Fruit fly (Drosophila melanogaster) whole organism, embryonic: ENCODE data around the gene Or22c.

Source experiments
- CG10959 ChIP-seq: fragments of 200-800 bp; sonication (Bioruptor generic); IDR thresholded peaks from 2 replicates; pipeline ENCODE4 v1.3.6; 2022; ENCODE audit warnings: missing biosample characterization, missing genetic modification characterization
- CG11398 ChIP-seq: fragments of 200-800 bp; sonication (Bioruptor generic); optimal IDR thresholded peaks from 2 replicates; lab custom pipeline; 2016; ENCODE audit warnings: missing biosample characterization, missing genetic modification characterization
- CG12391 ChIP-seq: fragments of 200-800 bp; sonication (Bioruptor generic); optimal IDR thresholded peaks from 3 replicates; lab custom pipeline; 2018; ENCODE audit warnings: missing biosample characterization, mild to moderate bottlenecking, missing genetic modification characterization, moderate library complexity
- CG12769 ChIP-seq: fragments of 200-800 bp; sonication (Bioruptor generic); optimal IDR thresholded peaks from 2 replicates; lab custom pipeline; 2019; ENCODE audit warnings: missing biosample characterization, mild to moderate bottlenecking, missing genetic modification characterization, moderate library complexity
- CG14050 ChIP-seq: fragments of 200-800 bp; sonication (Bioruptor generic); IDR thresholded peaks from 3 replicates; pipeline ENCODE4 v1.3.6; 2022; ENCODE audit warnings: missing biosample characterization, missing genetic modification characterization
- CG14667 ChIP-seq: fragments of 200-800 bp; sonication (Bioruptor generic); IDR thresholded peaks from 2 replicates; pipeline ENCODE4 v1.3.6; 2022; ENCODE audit warnings: missing biosample characterization, missing genetic modification characterization
- CG14860 ChIP-seq: fragments of 200-800 bp; sonication (Bioruptor generic); IDR thresholded peaks from 3 replicates; pipeline ENCODE4 v1.3.6; 2022; ENCODE audit warnings: missing biosample characterization, missing genetic modification characterization; ENCODE audit not compliant: partially characterized antibody
- CG15269 ChIP-seq: fragments of 200-800 bp; sonication (Bioruptor generic); optimal IDR thresholded peaks from 2 replicates; lab custom pipeline; 2018; ENCODE audit warnings: missing biosample characterization, mild to moderate bottlenecking, missing genetic modification characterization, moderate library complexity
- CG15696 ChIP-seq: fragments of 200-800 bp; sonication (Bioruptor generic); optimal IDR thresholded peaks from 2 replicates; lab custom pipeline; 2019; ENCODE audit warnings: missing biosample characterization, mild to moderate bottlenecking, missing genetic modification characterization, moderate library complexity
- CG17359 ChIP-seq: fragments of 200-800 bp; sonication (Bioruptor generic); optimal IDR thresholded peaks from 3 replicates; lab custom pipeline; 2018; ENCODE audit warnings: missing biosample characterization, mild to moderate bottlenecking, missing genetic modification characterization, moderate library complexity
- CG17385 ChIP-seq: fragments of 200-800 bp; sonication (Bioruptor generic); optimal IDR thresholded peaks from 3 replicates; lab custom pipeline; 2018; ENCODE audit warnings: missing biosample characterization, mild to moderate bottlenecking, missing genetic modification characterization
- CG17612 ChIP-seq: fragments of 200-800 bp; sonication (Bioruptor generic); IDR thresholded peaks from 2 replicates; pipeline ENCODE4 v1.3.6; 2022; ENCODE audit warnings: missing biosample characterization, missing genetic modification characterization
- CG18599 ChIP-seq: fragments of 200-800 bp; sonication (Bioruptor generic); optimal IDR thresholded peaks from 3 replicates; lab custom pipeline; 2017; ENCODE audit warnings: missing biosample characterization, missing genetic modification characterization, mild to moderate bottlenecking, moderate library complexity, missing genetic modification reagents
- CG2116 ChIP-seq: fragments of 200-800 bp; sonication (Bioruptor generic); optimal IDR thresholded peaks from 3 replicates; lab custom pipeline; 2018; ENCODE audit warnings: missing biosample characterization, mild to moderate bottlenecking, missing genetic modification characterization
- CG2678 ChIP-seq: fragments of 200-800 bp; sonication (Bioruptor generic); optimal IDR thresholded peaks from 3 replicates; lab custom pipeline; 2019; ENCODE audit warnings: missing biosample characterization, mild to moderate bottlenecking, missing genetic modification characterization, moderate library complexity
- CG3065 ChIP-seq: fragments of 200-800 bp; sonication (Bioruptor generic); optimal IDR thresholded peaks from 2 replicates; lab custom pipeline; 2016; ENCODE audit warnings: missing biosample characterization, missing genetic modification characterization
- CG34224 ChIP-seq: fragments of 200-800 bp; sonication (Bioruptor generic); IDR thresholded peaks from 3 replicates; pipeline ENCODE4 v1.3.6; 2022; ENCODE audit warnings: missing biosample characterization, missing genetic modification characterization; ENCODE audit not compliant: partially characterized antibody
- CG3995 ChIP-seq: fragments of 200-800 bp; sonication (Bioruptor generic); optimal IDR thresholded peaks from 3 replicates; lab custom pipeline; 2016; ENCODE audit warnings: missing biosample characterization, missing genetic modification characterization
- CG4328 ChIP-seq: fragments of 200-800 bp; sonication (Bioruptor generic); optimal IDR thresholded peaks from 3 replicates; lab custom pipeline; 2017; ENCODE audit warnings: missing biosample characterization, missing genetic modification reagents, missing genetic modification characterization
- CG9932 ChIP-seq: fragments of 200-800 bp; sonication (Bioruptor generic); IDR thresholded peaks from 2 replicates; pipeline ENCODE4 v1.3.6; 2022; ENCODE audit warnings: missing biosample characterization, missing genetic modification characterization
- Dip2 ChIP-seq: fragments of 200-800 bp; sonication (Bioruptor generic); IDR thresholded peaks from 2 replicates; pipeline ENCODE4 v1.3.6; 2022; ENCODE audit warnings: missing biosample characterization, missing genetic modification characterization
- Drgx ChIP-seq: fragments of 200-800 bp; sonication (Bioruptor generic); IDR thresholded peaks from 2 replicates; pipeline ENCODE4 v1.3.6; 2022; ENCODE audit warnings: missing biosample characterization, missing genetic modification characterization
- Fer1 ChIP-seq: fragments of 200-800 bp; sonication (Bioruptor generic); optimal IDR thresholded peaks from 2 replicates; lab custom pipeline; 2017; ENCODE audit warnings: missing biosample characterization, mild to moderate bottlenecking, missing genetic modification characterization
- Lim3 ChIP-seq: fragments of 200-800 bp; sonication (Bioruptor generic); IDR thresholded peaks from 2 replicates; pipeline ENCODE4 v1.3.6; 2022; ENCODE audit warnings: missing biosample characterization, missing genetic modification characterization
- Med ChIP-seq: fragments of 200-800 bp; sonication (Bioruptor generic); peaks from one replicate; lab custom pipeline; 2016; ENCODE audit warnings: missing biosample characterization, missing genetic modification characterization, mild to moderate bottlenecking, inconsistent platforms, moderate library complexity
- Myb ChIP-seq: fragments of 200-800 bp; sonication (Bioruptor generic); optimal IDR thresholded peaks from 2 replicates; lab custom pipeline; 2016; ENCODE audit warnings: missing biosample characterization, missing genetic modification characterization
- NC2α ChIP-seq: fragments of 200-800 bp; sonication (Bioruptor generic); optimal IDR thresholded peaks from 2 replicates; lab custom pipeline; 2016; ENCODE audit warnings: missing biosample characterization, missing genetic modification characterization
- Pdp1 ChIP-seq, 2 experiments: fragments of 200-800 bp; sonication (Bioruptor generic); optimal IDR thresholded peaks; 3 replicates each; lab custom pipeline; 2016; ENCODE audit warnings: missing biosample characterization in 2 of 2, missing genetic modification characterization in 2 of 2, mild to moderate bottlenecking in 1 of 2, moderate library complexity in 1 of 2
- Stat92E ChIP-seq, 3 experiments: fragments of >200 bp in 2 of 3; fragments of 200-800 bp in 1 of 3; sonication (Bioruptor generic) in 1 of 3; optimal IDR thresholded peaks; 2 replicates each; lab custom pipeline; 2017 to 2019; ENCODE audit warnings: missing biosample characterization in 3 of 3, missing genetic modification characterization in 3 of 3, mild to moderate bottlenecking in 1 of 3, moderate library complexity in 1 of 3
- bbx ChIP-seq: fragments of 200-800 bp; sonication (Bioruptor generic); IDR thresholded peaks from 2 replicates; pipeline ENCODE4 v1.3.6; 2022; ENCODE audit warnings: missing biosample characterization, missing genetic modification characterization; ENCODE audit not compliant: partially characterized antibody
- ci ChIP-seq: fragments of 200-800 bp; sonication (Bioruptor generic); IDR thresholded peaks from 3 replicates; pipeline ENCODE4 v1.3.6; 2022; ENCODE audit warnings: missing biosample characterization, missing genetic modification characterization
- dan ChIP-seq: fragments of 200-800 bp; sonication (Bioruptor generic); IDR thresholded peaks from 2 replicates; pipeline ENCODE4 v1.3.6; 2022; ENCODE audit warnings: missing biosample characterization, missing genetic modification characterization
- fd102C ChIP-seq: fragments of 200-800 bp; sonication (Bioruptor generic); optimal IDR thresholded peaks from 2 replicates; lab custom pipeline; 2018; ENCODE audit warnings: missing biosample characterization, mild to moderate bottlenecking, missing genetic modification characterization, moderate library complexity
- fd64A ChIP-seq: fragments of 200-800 bp; sonication (Bioruptor generic); optimal IDR thresholded peaks from 3 replicates; lab custom pipeline; 2018; ENCODE audit warnings: missing biosample characterization, mild to moderate bottlenecking, missing genetic modification characterization
- fu2 ChIP-seq: fragments of 200-800 bp; sonication (Bioruptor generic); optimal IDR thresholded peaks from 2 replicates; lab custom pipeline; 2016; ENCODE audit warnings: missing biosample characterization, missing genetic modification characterization
- gcm2 ChIP-seq: fragments of 200-800 bp; sonication (Bioruptor generic); optimal IDR thresholded peaks from 2 replicates; lab custom pipeline; 2016; ENCODE audit warnings: missing biosample characterization, missing genetic modification characterization
- gsb ChIP-seq: fragments of 200-800 bp; sonication (Bioruptor generic); IDR thresholded peaks from 2 replicates; pipeline ENCODE4 v1.3.6; 2022; ENCODE audit warnings: missing biosample characterization, missing genetic modification characterization
- klu ChIP-seq: fragments of 200-800 bp; sonication (Bioruptor generic); IDR thresholded peaks from 2 replicates; pipeline ENCODE4 v1.3.6; 2022; ENCODE audit warnings: missing biosample characterization, missing genetic modification characterization
- kni ChIP-seq: fragments of 200-800 bp; sonication (Bioruptor generic); optimal IDR thresholded peaks from 3 replicates; lab custom pipeline; 2017; ENCODE audit warnings: mild to moderate bottlenecking, missing biosample characterization, missing genetic modification reagents, missing genetic modification characterization
- lola ChIP-seq, 3 experiments: fragments of >200 bp in 2 of 3; fragments of 200-800 bp in 1 of 3; sonication (Bioruptor generic) in 1 of 3; optimal IDR thresholded peaks; 2 replicates each; lab custom pipeline; 2017 to 2019; ENCODE audit warnings: missing biosample characterization in 3 of 3, missing genetic modification characterization in 3 of 3, mild to moderate bottlenecking in 1 of 3, moderate library complexity in 1 of 3
- nau ChIP-seq: fragments of 200-800 bp; sonication (Bioruptor generic); optimal IDR thresholded peaks from 3 replicates; lab custom pipeline; 2017; ENCODE audit warnings: missing biosample characterization, mild to moderate bottlenecking, missing genetic modification characterization, missing genetic modification reagents
- nerfin-1 ChIP-seq: fragments of 200-800 bp; sonication (Bioruptor generic); optimal IDR thresholded peaks from 3 replicates; lab custom pipeline; 2019; ENCODE audit warnings: missing biosample characterization, mild to moderate bottlenecking, missing genetic modification characterization, moderate library complexity
- nom ChIP-seq: fragments of 200-800 bp; sonication (Bioruptor generic); optimal IDR thresholded peaks from 2 replicates; lab custom pipeline; 2017; ENCODE audit warnings: missing biosample characterization, missing genetic modification characterization, mild to moderate bottlenecking, moderate library complexity, missing genetic modification reagents
- onecut ChIP-seq: fragments of 200-800 bp; sonication (Bioruptor generic); IDR thresholded peaks from 2 replicates; pipeline ENCODE4 v1.3.6; 2022; ENCODE audit warnings: missing biosample characterization, missing genetic modification characterization
- phol ChIP-seq: fragments of 200-800 bp; sonication (Bioruptor generic); optimal IDR thresholded peaks from 3 replicates; lab custom pipeline; 2018; ENCODE audit warnings: missing biosample characterization, mild to moderate bottlenecking, missing genetic modification characterization, moderate library complexity
- scrt ChIP-seq: fragments of 200-800 bp; sonication (Bioruptor generic); optimal IDR thresholded peaks from 2 replicates; lab custom pipeline; 2018; ENCODE audit warnings: missing biosample characterization, mild to moderate bottlenecking, missing genetic modification characterization, moderate library complexity
- sim ChIP-seq: fragments of 200-800 bp; sonication (Bioruptor generic); IDR thresholded peaks from 2 replicates; pipeline ENCODE4 v1.3.6; 2022; ENCODE audit warnings: missing biosample characterization, missing genetic modification characterization
- sna ChIP-seq: fragments of 200-800 bp; sonication (Bioruptor generic); IDR thresholded peaks from 2 replicates; pipeline ENCODE4 v1.3.6; 2022; ENCODE audit warnings: missing biosample characterization, missing genetic modification characterization; ENCODE audit not compliant: partially characterized antibody
- sr ChIP-seq: fragments of 200-800 bp; sonication (Bioruptor generic); IDR thresholded peaks from 3 replicates; pipeline ENCODE4 v1.3.6; 2022; ENCODE audit warnings: missing biosample characterization, missing genetic modification characterization
- usp ChIP-seq: fragments of >200 bp; optimal IDR thresholded peaks from 2 replicates; lab custom pipeline; 2017; ENCODE audit warnings: missing biosample characterization, missing genetic modification characterization
- wor ChIP-seq: fragments of 200-800 bp; sonication (Bioruptor generic); IDR thresholded peaks from 2 replicates; pipeline ENCODE4 v1.3.6; 2022; ENCODE audit warnings: missing biosample characterization, missing genetic modification characterization

Gene Or22c

DNA sequence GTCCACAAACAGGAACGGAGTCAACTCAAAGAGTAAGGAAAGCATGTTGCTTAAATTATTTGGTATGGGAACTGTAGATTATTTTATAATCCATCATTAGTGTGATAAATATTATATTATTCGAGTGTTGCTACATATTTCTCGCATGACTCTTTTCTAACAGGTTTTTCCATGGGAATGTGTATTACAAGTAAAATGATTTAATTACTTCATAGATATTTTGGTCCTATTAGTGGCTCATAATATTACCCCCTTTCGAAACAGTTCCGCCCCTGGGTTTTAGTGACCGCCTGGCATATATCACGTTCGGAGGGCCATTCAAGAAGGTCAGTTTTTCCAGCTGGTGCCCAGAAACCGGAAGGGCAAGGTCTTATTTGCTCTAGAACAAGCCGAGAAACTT lies 22.3 kb upstream of the Or22c start:
- TF ChIP-seq gsb (GFP tag; lab: Robert Waterston, UW) (no peak), CG3065 (no peak), Drgx (GFP tag; lab: Robert Waterston, UW) (no peak), Lim3 (GFP tag; lab: Robert Waterston, UW) (no peak), CG12769 (no peak), CG18599 (GFP tag; lab: Kevin White, UChicago) (no peak), CG17612 (GFP tag; lab: Robert Waterston, UW) (no peak), CG2116 (GFP tag; lab: Kevin White, UChicago) (no peak), phol (tag; lab: Kevin White, UChicago) (peak; percentile 50), CG14050 (GFP tag; lab: Robert Waterston, UW) (no peak), CG3995 (GFP tag; lab: Kevin White, UChicago) (no peak), kni (GFP tag; lab: Kevin White, UChicago) (no peak), nerfin-1 (tag; lab: Kevin White, UChicago) (no peak), usp (no peak), CG10959 (GFP tag; lab: Robert Waterston, UW) (no peak), CG12391 (no peak), CG14667 (GFP tag; lab: Robert Waterston, UW) (no peak), fu2 (GFP tag; lab: Kevin White, UChicago) (no peak), NC2α (GFP tag; lab: Kevin White, UChicago) (no peak), wor (GFP tag; lab: Robert Waterston, UW) (no peak), sna (GFP tag; lab: Robert Waterston, UW) (no peak), fd64A (GFP tag; lab: Kevin White, UChicago) (no peak), CG15269 (tag; lab: Kevin White, UChicago) (no peak), Stat92E (GFP tag; optimal IDR thresholded peaks at IDR 0.05; lab: Kevin White, UChicago) (no peak), gcm2 (GFP tag; lab: Kevin White, UChicago) (no peak), CG17385 (no peak), sr (GFP tag; lab: Robert Waterston, UW) (no peak), Myb (no peak), CG4328 (GFP tag; lab: Kevin White, UChicago) (no peak), lola (GFP tag; optimal IDR thresholded peaks at IDR 0.05; lab: Kevin White, UChicago) (no peak), onecut (GFP tag; lab: Robert Waterston, UW) (no peak), CG9932 (GFP tag; lab: Robert Waterston, UW) (no peak), Dip2 (GFP tag; lab: Robert Waterston, UW) (no peak), CG14860 (GFP tag; lab: Robert Waterston, UW) (no peak), CG17359 (tag; lab: Kevin White, UChicago) (no peak), scrt (GFP tag; lab: Kevin White, UChicago) (no peak), fd102C (no peak), dan (no peak), CG2678 (tag; lab: Kevin White, UChicago) (peak; percentile 53), klu (GFP tag; lab: Robert Waterston, UW) (no peak), Med (GFP tag; lab: Kevin White, UChicago) (peak; percentile 78), nom (GFP tag; lab: Kevin White, UChicago) (no peak), sim (GFP tag; lab: Robert Waterston, UW) (no peak), bbx (no peak), CG15696 (tag; lab: Kevin White, UChicago) (peak; percentile 27), CG11398 (no peak), ci (no peak), Fer1 (no peak), nau (GFP tag; lab: Kevin White, UChicago) (no peak), Pdp1 (GFP tag; optimal IDR thresholded peaks at IDR 0.05; lab: Kevin White, UChicago) (peak in 1 of 2 experiments; percentile 12), CG34224 (no peak)
